Worm (Caenorhabditis elegans): ENCODE measurements around the gene grl-21.
A peak's percentile ranks its signal among the peaks of the same experiment; 100 is the strongest.
"Not testable (repeated sequence)": the region's sequence is repeated elsewhere in the genome, so short reads cannot be mapped to it uniquely, and the experiment has no call there.

Gene grl-21

DNA sequence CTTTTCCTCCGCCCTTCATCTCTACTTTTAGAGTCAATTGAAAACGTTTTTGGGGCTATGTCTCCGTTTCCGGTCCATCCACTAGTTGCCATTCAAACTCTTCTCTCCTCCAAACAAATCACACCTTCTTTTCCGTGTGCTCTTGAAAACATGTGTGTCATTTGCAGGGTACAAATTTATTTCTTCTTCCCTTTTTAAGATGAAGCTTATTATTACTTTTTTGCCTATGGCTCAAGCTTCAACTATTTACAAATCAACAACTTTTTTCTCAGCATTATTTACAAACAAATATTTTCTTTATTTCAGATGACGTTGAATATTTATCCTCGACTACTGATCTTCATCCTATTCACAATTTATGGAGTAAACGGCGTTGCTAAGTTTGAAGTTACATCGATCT, 7.2 kb downstream of the grl-21 start, which contains the start of gene T25B9.3:
TSS of gene T25B9.3 (plus strand) at position 301 of the 400 bp plus-strand sequence.
- TF ChIP-seq zag-1 (tag; optimal IDR thresholded peaks at IDR 0.05) (no peak), efl-1 (optimal IDR thresholded peaks at IDR 0.05) (no peak), efl-1 (GFP tag; optimal IDR thresholded peaks at IDR 0.05 in 1 of 2) (peak in 1 of 2 experiments; percentile 44), pag-3 (tag; optimal IDR thresholded peaks at IDR 0.05; ENCODE audit: borderline replicate concordance, insufficient read depth) (no peak), blmp-1 (tag; optimal IDR thresholded peaks at IDR 0.05) (no peak), nhr-237 (tag; optimal IDR thresholded peaks at IDR 0.05) (no peak), mab-9 (GFP tag; IDR thresholded peaks at IDR 0.05) (no peak)

DNA sequence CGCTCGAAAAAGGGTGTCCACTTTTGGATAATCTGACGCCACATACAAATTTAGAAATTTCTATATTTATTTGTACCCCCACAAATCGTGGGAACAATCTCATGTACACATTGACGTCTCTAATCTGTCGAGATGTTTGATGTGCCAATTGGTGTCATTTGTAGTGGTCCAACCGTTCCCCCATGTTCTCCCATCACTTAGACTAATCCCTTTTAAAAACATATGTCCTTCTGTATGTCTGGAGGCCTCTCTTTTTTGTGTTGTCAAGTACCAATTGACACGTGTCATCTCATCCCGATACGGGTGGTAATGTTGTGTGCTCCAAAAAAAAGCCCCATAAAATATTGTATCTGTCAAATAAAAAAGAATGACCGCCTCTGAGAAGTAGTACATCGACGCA, 8.1 kb downstream of the grl-21 start:
- no peak for TF ChIP-seq tlp-1 (tag; optimal IDR thresholded peaks at IDR 0.05)
- TF ChIP-seq lin-39 (tag; optimal IDR thresholded peaks at IDR 0.05): no peak
- no peak for TF ChIP-seq swsn-7 (tag; optimal IDR thresholded peaks at IDR 0.05)
- no peak for TF ChIP-seq fkh-8 (tag; optimal IDR thresholded peaks at IDR 0.05)
- no peak for TF ChIP-seq nhr-11 (tag; optimal IDR thresholded peaks at IDR 0.05)
- TF ChIP-seq ztf-4 (tag; optimal IDR thresholded peaks at IDR 0.05): no peak
- TF ChIP-seq elt-2 (tag; optimal IDR thresholded peaks at IDR 0.05): no peak
- no peak for TF ChIP-seq hlh-17 (GFP tag; optimal IDR thresholded peaks at IDR 0.05; ENCODE audit: borderline replicate concordance)
- no peak for TF ChIP-seq nhr-12 (tag; optimal IDR thresholded peaks at IDR 0.05)
- TF ChIP-seq pax-3 (tag; optimal IDR thresholded peaks at IDR 0.05): no peak
- TF ChIP-seq nhr-28 (tag; optimal IDR thresholded peaks at IDR 0.05): no peak
- TF ChIP-seq xbp-1 (tag; optimal IDR thresholded peaks at IDR 0.05): no peak
- TF ChIP-seq aly-2 (tag; optimal IDR thresholded peaks at IDR 0.05): no peak

DNA sequence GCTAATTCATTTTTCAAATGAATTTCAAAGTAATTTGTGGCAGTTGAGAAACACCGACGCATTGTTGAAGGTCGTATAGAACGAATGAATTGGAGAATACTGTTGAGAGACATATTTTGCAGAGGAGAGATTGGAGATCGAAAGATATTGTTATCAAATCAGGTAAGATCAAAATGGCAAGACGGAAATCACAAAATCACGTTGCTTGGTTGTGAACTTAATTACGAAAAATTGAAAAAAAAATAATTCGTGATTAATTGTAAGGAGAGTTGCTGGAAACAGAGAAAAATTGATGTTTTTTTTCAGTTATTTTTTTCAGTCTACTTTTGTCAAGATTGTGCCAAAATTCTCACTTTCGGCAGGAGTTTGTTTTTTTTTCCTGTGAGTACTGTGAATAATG, 12.8 kb downstream of the grl-21 start, which contains the start of gene T25B9.1:
TSS of gene T25B9.1 (minus strand) at position 101 of the 400 bp plus-strand sequence.
- TF ChIP-seq pqm-1 (tag; optimal IDR thresholded peaks at IDR 0.05) (no peak), ceh-63 (GFP tag; optimal IDR thresholded peaks at IDR 0.05) (no peak), elt-3 (tag; optimal IDR thresholded peaks at IDR 0.05) (peak in 1 of 6 experiments; percentile 80), nhr-12 (tag; optimal IDR thresholded peaks at IDR 0.05) (no peak)

DNA sequence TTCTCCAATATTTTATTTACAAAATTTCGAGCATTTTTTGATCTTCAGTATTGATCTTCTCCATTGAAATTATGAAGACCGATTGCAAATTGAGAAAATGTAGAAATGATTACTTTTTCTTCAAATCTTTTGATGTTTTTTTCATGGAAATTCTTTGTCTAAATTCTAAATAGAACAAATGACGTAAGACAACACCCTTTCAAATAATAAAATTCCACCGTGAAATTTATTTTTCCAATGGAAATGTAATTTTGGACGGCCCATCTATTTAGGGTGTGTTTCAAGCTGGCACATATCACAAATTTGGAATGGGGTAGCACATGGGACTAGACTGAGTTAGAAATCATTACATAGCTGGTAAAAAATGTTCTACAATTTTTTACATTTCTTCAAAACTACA, 14.5 kb downstream of the grl-21 start, which contains the start of gene T25B9.2:
TSS of gene T25B9.2 (minus strand) at position 101 of the 400 bp plus-strand sequence.
- TF ChIP-seq Y116A8C.19 (tag; optimal IDR thresholded peaks at IDR 0.05; ENCODE audit: borderline replicate concordance); C16A3.4 (tag; optimal IDR thresholded peaks at IDR 0.05); fkh-10 (GFP tag; optimal IDR thresholded peaks at IDR 0.05): not testable (repeated sequence)

DNA sequence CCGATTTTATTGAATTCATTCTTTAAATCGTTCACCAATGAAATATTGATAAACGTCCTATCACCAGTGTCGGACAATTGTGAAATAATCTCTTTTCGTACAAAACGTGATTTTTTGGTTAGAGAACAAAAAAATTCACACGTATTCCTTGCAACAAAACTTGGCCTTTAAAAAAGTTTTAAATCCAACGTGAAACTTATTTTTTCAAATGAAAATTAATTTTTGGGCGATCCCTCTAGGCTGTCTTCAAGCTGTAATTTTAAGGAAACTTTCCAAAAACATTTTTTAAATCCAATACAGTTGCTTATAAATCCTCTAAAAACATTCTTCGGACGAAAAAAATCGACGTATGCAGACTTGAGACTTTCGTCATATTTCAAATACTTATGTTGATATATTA, 17.4 kb downstream of the grl-21 start, which contains the start of gene T25B9.5:
TSS of gene T25B9.5 (minus strand) at position 101 of the 400 bp plus-strand sequence.
- TF ChIP-seq efl-1 (optimal IDR thresholded peaks at IDR 0.05): no peak
- no peak for TF ChIP-seq efl-1 (GFP tag; optimal IDR thresholded peaks at IDR 0.05 in 1 of 2)
- no peak for TF ChIP-seq swsn-7 (tag; optimal IDR thresholded peaks at IDR 0.05)
- no peak for TF ChIP-seq lin-15B (tag; optimal IDR thresholded peaks at IDR 0.05)
- no peak for TF ChIP-seq nhr-20 (tag; optimal IDR thresholded peaks at IDR 0.05)
- no peak for TF ChIP-seq pqm-1 (tag; optimal IDR thresholded peaks at IDR 0.05)
- TF ChIP-seq skn-1 (tag; optimal IDR thresholded peaks at IDR 0.05): no peak
- TF ChIP-seq fkh-4 (tag; optimal IDR thresholded peaks at IDR 0.05; ENCODE audit: borderline replicate concordance): no peak
- TF ChIP-seq pag-3 (tag; optimal IDR thresholded peaks at IDR 0.05; ENCODE audit: borderline replicate concordance, insufficient read depth): no peak
- no peak for TF ChIP-seq ceh-90 (tag; optimal IDR thresholded peaks at IDR 0.05)
- TF ChIP-seq efl-3 (GFP tag; optimal IDR thresholded peaks at IDR 0.05): no peak
- TF ChIP-seq ztf-4 (tag; optimal IDR thresholded peaks at IDR 0.05): no peak
- no peak for TF ChIP-seq irx-1 (tag; optimal IDR thresholded peaks at IDR 0.05)
- no peak for TF ChIP-seq unc-62 (GFP tag; optimal IDR thresholded peaks at IDR 0.05)
- no peak for TF ChIP-seq nhr-77 (tag; optimal IDR thresholded peaks at IDR 0.05)

Measured in whole organism, L1 larva.